Fruit fly (Drosophila melanogaster) whole organism, embryonic: Measurements from ENCODE around the gene CG31793.
A peak's percentile ranks its signal among the peaks of the same experiment; 100 is the strongest.

ENCODE experiments used
- Atf6 ChIP-seq: fragments of 200-800 bp; sonication (Bioruptor generic); IDR thresholded peaks from 2 replicates; pipeline ENCODE4 v1.3.6; 2022; ENCODE audit warnings: missing biosample characterization, missing genetic modification characterization
- CG10431 ChIP-seq: fragments of 200-800 bp; sonication (Bioruptor generic); optimal IDR thresholded peaks from 3 replicates; lab custom pipeline; 2018; ENCODE audit warnings: missing biosample characterization, mild to moderate bottlenecking, missing genetic modification characterization
- CG10565 ChIP-seq: fragments of 200-800 bp; sonication (Bioruptor generic); optimal IDR thresholded peaks from 3 replicates; lab custom pipeline; 2016; ENCODE audit warnings: missing biosample characterization, mild to moderate bottlenecking, missing genetic modification characterization
- CG11504 ChIP-seq: fragments of 200-800 bp; sonication (Bioruptor generic); optimal IDR thresholded peaks from 3 replicates; lab custom pipeline; 2019; ENCODE audit warnings: missing biosample characterization, mild to moderate bottlenecking, missing genetic modification characterization, moderate library complexity
- CG11560 ChIP-seq: fragments of 200-800 bp; sonication (Bioruptor generic); IDR thresholded peaks from 3 replicates; pipeline ENCODE4 v1.3.6; 2022; ENCODE audit warnings: missing biosample characterization, missing genetic modification characterization
- CG12219 ChIP-seq: fragments of 200-800 bp; sonication (Bioruptor generic); optimal IDR thresholded peaks from 3 replicates; lab custom pipeline; 2018; ENCODE audit warnings: missing biosample characterization, mild to moderate bottlenecking, missing genetic modification characterization
- CG12299 ChIP-seq: fragments of 200-800 bp; sonication (Bioruptor generic); optimal IDR thresholded peaks from 2 replicates; lab custom pipeline; 2018; ENCODE audit warnings: missing biosample characterization, mild to moderate bottlenecking, missing genetic modification characterization
- CG13775 ChIP-seq: fragments of 200-800 bp; sonication (Bioruptor generic); optimal IDR thresholded peaks from 3 replicates; lab custom pipeline; 2017; ENCODE audit warnings: missing biosample characterization, mild to moderate bottlenecking, missing genetic modification characterization
- CG13894 ChIP-seq: fragments of 200-800 bp; sonication (Bioruptor generic); optimal IDR thresholded peaks from 3 replicates; lab custom pipeline; 2018; ENCODE audit warnings: missing biosample characterization, mild to moderate bottlenecking, missing genetic modification characterization, moderate library complexity
- CG14667 ChIP-seq: fragments of 200-800 bp; sonication (Bioruptor generic); IDR thresholded peaks from 2 replicates; pipeline ENCODE4 v1.3.6; 2022; ENCODE audit warnings: missing biosample characterization, missing genetic modification characterization
- CG15696 ChIP-seq: fragments of 200-800 bp; sonication (Bioruptor generic); optimal IDR thresholded peaks from 2 replicates; lab custom pipeline; 2019; ENCODE audit warnings: missing biosample characterization, mild to moderate bottlenecking, missing genetic modification characterization, moderate library complexity
- CG18011 ChIP-seq: fragments of 200-800 bp; sonication (Bioruptor generic); optimal IDR thresholded peaks from 2 replicates; lab custom pipeline; 2017; ENCODE audit warnings: missing biosample characterization, missing genetic modification characterization, mild to moderate bottlenecking, moderate library complexity, missing genotype
- CG3847 ChIP-seq: fragments of 200-800 bp; sonication (Bioruptor generic); IDR thresholded peaks from 2 replicates; pipeline ENCODE4 v1.3.6; 2022; ENCODE audit warnings: missing biosample characterization, missing genetic modification characterization
- CG3995 ChIP-seq: fragments of 200-800 bp; sonication (Bioruptor generic); optimal IDR thresholded peaks from 3 replicates; lab custom pipeline; 2016; ENCODE audit warnings: missing biosample characterization, missing genetic modification characterization
- CG7556 ChIP-seq: fragments of 200-800 bp; sonication (Bioruptor generic); optimal IDR thresholded peaks from 2 replicates; lab custom pipeline; 2017; ENCODE audit warnings: missing biosample characterization, mild to moderate bottlenecking, missing genetic modification characterization
- CG9876 ChIP-seq: fragments of 200-800 bp; sonication (Bioruptor generic); optimal IDR thresholded peaks from 2 replicates; lab custom pipeline; 2016; ENCODE audit warnings: missing biosample characterization, missing genetic modification characterization
- CHES-1-like ChIP-seq: fragments of 200-800 bp; sonication (Bioruptor generic); optimal IDR thresholded peaks from 2 replicates; lab custom pipeline; 2016; ENCODE audit warnings: missing biosample characterization, missing genetic modification characterization
- CkIIα-i1 ChIP-seq: fragments of 200-800 bp; sonication (Bioruptor generic); IDR thresholded peaks from 2 replicates; pipeline ENCODE4 v1.3.6; 2022; ENCODE audit warnings: missing biosample characterization, missing genetic modification characterization
- CrebB ChIP-seq: fragments of 200-800 bp; sonication (Bioruptor generic); optimal IDR thresholded peaks from 3 replicates; lab custom pipeline; 2018; ENCODE audit warnings: missing biosample characterization, mild to moderate bottlenecking, missing genetic modification characterization
- Doc2 ChIP-seq: fragments of 200-800 bp; sonication (Bioruptor generic); IDR thresholded peaks from 2 replicates; pipeline ENCODE4 v1.3.6; 2022; ENCODE audit warnings: missing biosample characterization, missing genetic modification characterization
- E2f2 ChIP-seq: fragments of 200-800 bp; sonication (Bioruptor generic); IDR thresholded peaks from 2 replicates; pipeline ENCODE4 v1.3.6; 2022; ENCODE audit warnings: missing biosample characterization, missing genetic modification characterization
- ERR ChIP-seq: fragments of 200-800 bp; sonication (Bioruptor generic); optimal IDR thresholded peaks from 2 replicates; lab custom pipeline; 2016; ENCODE audit warnings: missing biosample characterization, missing genetic modification characterization
- Ets65A ChIP-seq: fragments of 200-800 bp; sonication (Bioruptor generic); peaks from one replicate; lab custom pipeline; 2016; ENCODE audit warnings: missing biosample characterization, missing genetic modification characterization
- GATAe ChIP-seq: fragments of 200-800 bp; sonication (Bioruptor generic); conservative IDR thresholded peaks from 2 replicates; pipeline ENCODE4 v1.3.6; 2022; ENCODE audit warnings: missing biosample characterization, missing genetic modification characterization
- Gsc ChIP-seq: fragments of 200-800 bp; sonication (Bioruptor generic); IDR thresholded peaks from 2 replicates; pipeline ENCODE4 v1.3.6; 2022; ENCODE audit warnings: missing biosample characterization, missing genetic modification characterization
- HHEX ChIP-seq: fragments of 200-800 bp; sonication (Bioruptor generic); optimal IDR thresholded peaks from 3 replicates; lab custom pipeline; 2017; ENCODE audit warnings: missing biosample characterization, mild to moderate bottlenecking, missing genetic modification characterization, missing genetic modification reagents
- HLH4C ChIP-seq: fragments of 200-800 bp; sonication (Bioruptor generic); IDR thresholded peaks from 3 replicates; pipeline ENCODE4 v1.3.6; 2022; ENCODE audit warnings: missing biosample characterization, missing genetic modification characterization; ENCODE audit not compliant: partially characterized antibody
- Lpt ChIP-seq: fragments of >200 bp; optimal IDR thresholded peaks from 2 replicates; lab custom pipeline; 2018; ENCODE audit warnings: missing biosample characterization, missing genetic modification characterization
- Meics ChIP-seq: fragments of 200-800 bp; sonication (Bioruptor generic); optimal IDR thresholded peaks from 2 replicates; lab custom pipeline; 2017; ENCODE audit warnings: missing biosample characterization, mild to moderate bottlenecking, missing genetic modification characterization
- Mes4 ChIP-seq: fragments of 200-800 bp; sonication (Bioruptor generic); optimal IDR thresholded peaks from 2 replicates; lab custom pipeline; 2016; ENCODE audit warnings: missing biosample characterization, missing genetic modification characterization
- NFAT ChIP-seq: fragments of 200-800 bp; sonication (Bioruptor generic); IDR thresholded peaks from 2 replicates; pipeline ENCODE4 v1.3.6; 2022; ENCODE audit warnings: missing biosample characterization, missing genetic modification characterization
- PHDP ChIP-seq: fragments of 200-800 bp; sonication (Bioruptor generic); optimal IDR thresholded peaks from 3 replicates; lab custom pipeline; 2018; ENCODE audit warnings: missing biosample characterization, mild to moderate bottlenecking, missing genetic modification characterization, moderate library complexity
- Rfx ChIP-seq: fragments of 200-800 bp; sonication (Bioruptor generic); IDR thresholded peaks from 2 replicates; pipeline ENCODE4 v1.3.6; 2022; ENCODE audit warnings: missing biosample characterization, missing genetic modification characterization
- Ssrp ChIP-seq: fragments of 200-800 bp; sonication (Bioruptor generic); optimal IDR thresholded peaks from 2 replicates; lab custom pipeline; 2018; ENCODE audit warnings: missing biosample characterization, mild to moderate bottlenecking, missing genetic modification characterization, moderate library complexity
- btn ChIP-seq: fragments of 200-800 bp; sonication (Bioruptor generic); optimal IDR thresholded peaks from 2 replicates; lab custom pipeline; 2016; ENCODE audit warnings: missing biosample characterization, missing genetic modification characterization
- croc ChIP-seq: fragments of 200-800 bp; sonication (Bioruptor generic); conservative IDR thresholded peaks from 3 replicates; pipeline ENCODE4 v1.3.6; 2022; ENCODE audit warnings: missing biosample characterization, missing genetic modification characterization
- emc ChIP-seq: fragments of 200-800 bp; sonication (Bioruptor generic); optimal IDR thresholded peaks from 2 replicates; lab custom pipeline; 2016; ENCODE audit warnings: missing biosample characterization, missing genetic modification characterization
- en ChIP-seq: fragments of 200-800 bp; sonication (Bioruptor generic); optimal IDR thresholded peaks from 2 replicates; lab custom pipeline; 2016; ENCODE audit warnings: missing biosample characterization, missing genetic modification characterization
- eve ChIP-seq, 2 experiments: fragments of >200 bp; optimal IDR thresholded peaks; 2 replicates each; lab custom pipeline; 2017; ENCODE audit warnings: missing biosample characterization in 2 of 2, missing genetic modification characterization in 2 of 2
- h ChIP-seq: fragments of >200 bp; optimal IDR thresholded peaks from 2 replicates; lab custom pipeline; 2017
- klu ChIP-seq: fragments of 200-800 bp; sonication (Bioruptor generic); IDR thresholded peaks from 2 replicates; pipeline ENCODE4 v1.3.6; 2022; ENCODE audit warnings: missing biosample characterization, missing genetic modification characterization
- lov ChIP-seq, 2 experiments: fragments of 200-800 bp in 1 of 2; fragments of >200 bp in 1 of 2; sonication (Bioruptor generic) in 1 of 2; IDR thresholded peaks in 1 of 2; optimal IDR thresholded peaks in 1 of 2; 2 replicates in 1 of 2; 3 replicates in 1 of 2; pipeline versions ENCODE4 v1.3.6 to Lab custom; 2017 to 2022; ENCODE audit warnings: missing biosample characterization in 1 of 2, missing genetic modification characterization in 1 of 2
- mld ChIP-seq: fragments of 200-800 bp; sonication (Bioruptor generic); IDR thresholded peaks from 3 replicates; pipeline ENCODE4 v1.3.6; 2022; ENCODE audit warnings: missing biosample characterization, missing genetic modification characterization; ENCODE audit not compliant: partially characterized antibody
- nmo ChIP-seq: fragments of 200-800 bp; sonication (Bioruptor generic); optimal IDR thresholded peaks from 2 replicates; lab custom pipeline; 2018; ENCODE audit warnings: missing biosample characterization, mild to moderate bottlenecking, missing genetic modification characterization, moderate library complexity
- nom ChIP-seq: fragments of 200-800 bp; sonication (Bioruptor generic); optimal IDR thresholded peaks from 2 replicates; lab custom pipeline; 2017; ENCODE audit warnings: missing biosample characterization, missing genetic modification characterization, mild to moderate bottlenecking, moderate library complexity, missing genetic modification reagents
- pfk ChIP-seq: fragments of 200-800 bp; sonication (Bioruptor generic); optimal IDR thresholded peaks from 2 replicates; lab custom pipeline; 2018; ENCODE audit warnings: missing biosample characterization, mild to moderate bottlenecking, missing genetic modification characterization, moderate library complexity
- pzg ChIP-seq: fragments of 200-800 bp; sonication (Bioruptor generic); optimal IDR thresholded peaks from 3 replicates; lab custom pipeline; 2018; ENCODE audit warnings: missing biosample characterization, mild to moderate bottlenecking, missing genetic modification characterization, moderate library complexity
- scrt ChIP-seq: fragments of 200-800 bp; sonication (Bioruptor generic); optimal IDR thresholded peaks from 2 replicates; lab custom pipeline; 2018; ENCODE audit warnings: missing biosample characterization, mild to moderate bottlenecking, missing genetic modification characterization, moderate library complexity
- ssp ChIP-seq: fragments of 200-800 bp; sonication (Bioruptor generic); IDR thresholded peaks from 2 replicates; pipeline ENCODE4 v1.3.6; 2022; ENCODE audit warnings: missing biosample characterization, missing genetic modification characterization
- trh ChIP-seq: fragments of 200-800 bp; sonication (Bioruptor generic); optimal IDR thresholded peaks from 2 replicates; lab custom pipeline; 2016; ENCODE audit warnings: missing biosample characterization, missing genetic modification characterization
- unpg ChIP-seq: fragments of 200-800 bp; sonication (Bioruptor generic); optimal IDR thresholded peaks from 3 replicates; lab custom pipeline; 2018; ENCODE audit warnings: missing biosample characterization, mild to moderate bottlenecking, missing genetic modification characterization, moderate library complexity
- zfh1 ChIP-seq: fragments of 200-800 bp; sonication (Bioruptor generic); IDR thresholded peaks from 3 replicates; pipeline ENCODE4 v1.3.6; 2022; ENCODE audit warnings: missing biosample characterization, missing genetic modification characterization

The CG31793 gene

dm6 chr2L:18966214-18966556 lies 37.0 kb upstream of the CG31793 start (continued):
- TF ChIP-seq CG9876 = no peak
- no peak for TF ChIP-seq nom (GFP tag; lab: Kevin White, UChicago)
- TF ChIP-seq CG15696 (tag; lab: Kevin White, UChicago) = peak; percentile 66
- peak; percentile 98 for TF ChIP-seq Rfx
- no peak for TF ChIP-seq en (GFP tag; lab: Kevin White, UChicago)
- TF ChIP-seq eve (GFP tag; optimal IDR thresholded peaks at IDR 0.05; lab: Kevin White, UChicago) = no peak
- peak; percentile 80 for TF ChIP-seq ssp (GFP tag; lab: Robert Waterston, UW)
- TF ChIP-seq CrebB (tag; lab: Kevin White, UChicago) = peak; percentile 29
- peak; percentile 55 for TF ChIP-seq CG13775
- TF ChIP-seq CG13894 (tag; lab: Kevin White, UChicago) = peak; percentile 85
- TF ChIP-seq HHEX (GFP tag; lab: Kevin White, UChicago) = peak; percentile 86
- peak; percentile 68 for TF ChIP-seq CG12299 (tag; lab: Kevin White, UChicago)
- TF ChIP-seq CHES-1-like (GFP tag; lab: Kevin White, UChicago) = no peak
- TF ChIP-seq scrt (GFP tag; lab: Kevin White, UChicago) = peak; percentile 76
- TF ChIP-seq Gsc (GFP tag; lab: Robert Waterston, UW) = no peak
- TF ChIP-seq GATAe (GFP tag; lab: Robert Waterston, UW) = peak; percentile 89
- TF ChIP-seq CkIIα-i1 (GFP tag; lab: Robert Waterston, UW) = peak; percentile 67; the same call in 1 of the 2 replicates
- peak; percentile 89 for TF ChIP-seq Meics
- no peak for TF ChIP-seq btn
- no peak for TF ChIP-seq emc (GFP tag; lab: Kevin White, UChicago)
- TF ChIP-seq CG10431 (GFP tag; lab: Kevin White, UChicago) = no peak
- TF ChIP-seq mld = no peak
- no peak for TF ChIP-seq HLH4C
- no peak for TF ChIP-seq CG3995 (GFP tag; lab: Kevin White, UChicago)
- TF ChIP-seq E2f2 = peak; percentile 58
- TF ChIP-seq CG10565 (GFP tag; lab: Kevin White, UChicago) = no peak
- no peak for TF ChIP-seq pfk (GFP tag; lab: Kevin White, UChicago)
- TF ChIP-seq h (lab: Kevin White, UChicago) = no peak
- peak; percentile 93 for TF ChIP-seq CG3847 (GFP tag; lab: Robert Waterston, UW)
- TF ChIP-seq CG12219 (GFP tag; lab: Kevin White, UChicago) = peak; percentile 37
- TF ChIP-seq Ssrp (tag; lab: Kevin White, UChicago) = peak; percentile 57
- TF ChIP-seq CG14667 (GFP tag; lab: Robert Waterston, UW) = peak; percentile 80
- peak; percentile 62 for TF ChIP-seq CG7556
- peak; percentile 87 for TF ChIP-seq zfh1 (GFP tag; lab: Robert Waterston, UW)
- TF ChIP-seq pzg (GFP tag; lab: Kevin White, UChicago) = no peak
- peak; percentile 31 for TF ChIP-seq CG18011
- TF ChIP-seq Doc2 (GFP tag; lab: Robert Waterston, UW) = peak; percentile 69; the same call in 1 of the 2 replicates
- TF ChIP-seq PHDP = peak; percentile 84
- peak; percentile 89 for TF ChIP-seq NFAT
- TF ChIP-seq CG11504 = peak; percentile 81
- TF ChIP-seq CG11560 (tag; lab: Robert Waterston, UW) = peak; percentile 76; the same call in 2 of the 3 replicates
- TF ChIP-seq nmo (GFP tag; lab: Kevin White, UChicago) = peak; percentile 65
- TF ChIP-seq trh (GFP tag; lab: Kevin White, UChicago) = no peak
- TF ChIP-seq klu (GFP tag; lab: Robert Waterston, UW) = peak; percentile 80
- TF ChIP-seq unpg = peak; percentile 79
- TF ChIP-seq Atf6 = peak; percentile 96
- no peak for TF ChIP-seq ERR (GFP tag; lab: Kevin White, UChicago)
- TF ChIP-seq Lpt (GFP tag; lab: Kevin White, UChicago) = no peak
- peak; percentile 56 for TF ChIP-seq croc (GFP tag; lab: Robert Waterston, UW)
- no peak for TF ChIP-seq Mes4
- TF ChIP-seq Ets65A (GFP tag; lab: Kevin White, UChicago) = peak; percentile 89
- no peak for TF ChIP-seq lov (optimal IDR thresholded peaks at IDR 0.05; lab: Kevin White, UChicago)
- no peak for TF ChIP-seq lov (GFP tag; IDR thresholded peaks at IDR 0.05; lab: Robert Waterston, UW)
